Fruit fly (Drosophila melanogaster) whole organism, pupa: ENCODE data around the gene mIF2.

Experiments
- CG10348 ChIP-seq: fragments of 200-800 bp; sonication (Bioruptor generic); IDR thresholded peaks from 2 replicates; pipeline ENCODE4 v1.3.6; 2022; ENCODE audit warnings: missing biosample characterization, missing genetic modification characterization
- CG13204 ChIP-seq: fragments of 200-800 bp; sonication (Bioruptor generic); optimal IDR thresholded peaks from 2 replicates; lab custom pipeline; 2018; ENCODE audit warnings: missing biosample characterization, mild to moderate bottlenecking, missing genetic modification characterization, moderate library complexity
- CG14655 ChIP-seq: fragments of 200-800 bp; sonication (Bioruptor generic); optimal IDR thresholded peaks from 3 replicates; lab custom pipeline; 2017; ENCODE audit warnings: mild to moderate bottlenecking, missing biosample characterization, missing genetic modification reagents, missing genetic modification characterization
- CG15710 ChIP-seq: fragments of 200-800 bp; sonication (Bioruptor generic); optimal IDR thresholded peaks from 2 replicates; lab custom pipeline; 2018; ENCODE audit warnings: missing biosample characterization, mild to moderate bottlenecking, missing genetic modification characterization, moderate library complexity
- CG17806 ChIP-seq: fragments of 200-800 bp; sonication (Bioruptor generic); optimal IDR thresholded peaks from 2 replicates; lab custom pipeline; 2018; ENCODE audit warnings: missing biosample characterization, mild to moderate bottlenecking, missing genetic modification characterization, moderate library complexity
- CG34367 ChIP-seq: fragments of 200-800 bp; sonication (Bioruptor generic); optimal IDR thresholded peaks from 2 replicates; lab custom pipeline; 2018; ENCODE audit warnings: missing biosample characterization, mild to moderate bottlenecking, missing genetic modification characterization
- CG8301 ChIP-seq: fragments of 200-800 bp; sonication (Bioruptor generic); optimal IDR thresholded peaks from 2 replicates; lab custom pipeline; 2018; ENCODE audit warnings: missing biosample characterization, mild to moderate bottlenecking, missing genetic modification characterization
- D1 ChIP-seq: fragments of 200-800 bp; sonication (Bioruptor generic); optimal IDR thresholded peaks from 2 replicates; lab custom pipeline; 2018; ENCODE audit warnings: missing biosample characterization, mild to moderate bottlenecking, missing genetic modification characterization, moderate library complexity
- EcR ChIP-seq: fragments of 200-800 bp; sonication (Bioruptor generic); optimal IDR thresholded peaks from 3 replicates; lab custom pipeline; 2019; ENCODE audit warnings: missing biosample characterization, missing genetic modification characterization, mild to moderate bottlenecking, moderate library complexity, missing genetic modification reagents
- Snoo ChIP-seq: fragments of 200-800 bp; sonication (Bioruptor generic); optimal IDR thresholded peaks from 3 replicates; lab custom pipeline; 2017; ENCODE audit warnings: missing biosample characterization, mild to moderate bottlenecking, missing genetic modification characterization, inconsistent platforms
- fd96Ca ChIP-seq: fragments of 200-800 bp; sonication (Bioruptor generic); IDR thresholded peaks from 3 replicates; pipeline ENCODE4 v1.3.6; 2022; ENCODE audit warnings: missing biosample characterization, missing genetic modification characterization

DNA sequence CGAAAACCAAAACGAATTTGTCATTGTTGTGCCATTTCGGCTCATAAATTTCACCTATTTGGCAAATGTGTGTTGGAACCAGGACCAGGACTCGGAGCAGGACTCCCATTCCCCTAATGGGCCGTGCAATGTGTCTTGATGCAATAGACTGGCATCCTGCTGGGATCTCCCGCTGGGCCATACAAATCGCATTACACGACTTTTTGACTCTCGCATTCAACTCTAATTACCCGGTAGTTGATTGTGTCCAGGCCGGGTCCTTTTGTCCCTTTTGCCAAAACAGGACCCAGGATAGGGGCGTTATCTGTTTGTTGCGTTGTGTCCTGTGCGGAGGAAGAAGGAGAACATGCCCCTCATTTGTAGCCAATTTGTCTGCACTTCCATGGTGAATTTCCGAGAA, 10.7 kb upstream of the mIF2 start:
- no peak for TF ChIP-seq Snoo (tag; lab: Kevin White, UChicago)
- no peak for TF ChIP-seq CG15710 (tag; lab: Kevin White, UChicago)
- no peak for TF ChIP-seq CG17806 (tag; lab: Kevin White, UChicago)
- TF ChIP-seq EcR (GFP tag; lab: Kevin White, UChicago) = no peak
- no peak for TF ChIP-seq CG14655
- no peak for TF ChIP-seq D1 (tag; lab: Kevin White, UChicago)
- no peak for TF ChIP-seq CG13204 (GFP tag; lab: Kevin White, UChicago)
- no peak for TF ChIP-seq CG34367 (tag; lab: Kevin White, UChicago)
- no peak for TF ChIP-seq fd96Ca (GFP tag; lab: Robert Waterston, UW)
- no peak for TF ChIP-seq CG10348 (GFP tag; lab: Robert Waterston, UW)
- TF ChIP-seq CG8301 (tag; lab: Kevin White, UChicago) = no peak
